Fruit fly (Drosophila melanogaster) whole organism, adult: ENCODE measurements around the gene CG3698.

Experiments used
- CG11617 ChIP-seq: fragments of 200-800 bp; sonication (Bioruptor generic); optimal IDR thresholded peaks from 2 replicates; lab custom pipeline; 2017; ENCODE audit warnings: mild to moderate bottlenecking, missing biosample characterization, missing genetic modification reagents, missing genetic modification characterization
- CG12768 ChIP-seq: fragments of 200-800 bp; sonication (Bioruptor generic); optimal IDR thresholded peaks from 2 replicates; lab custom pipeline; 2017; ENCODE audit warnings: missing biosample characterization, missing genetic modification characterization, mild to moderate bottlenecking, moderate library complexity, missing genetic modification reagents
- CG1620 ChIP-seq: fragments of 200-800 bp; sonication (Bioruptor generic); optimal IDR thresholded peaks from 2 replicates; lab custom pipeline; 2016; ENCODE audit warnings: missing biosample characterization, missing genetic modification characterization
- CG33017 ChIP-seq: fragments of 200-800 bp; sonication (Bioruptor generic); optimal IDR thresholded peaks from 2 replicates; lab custom pipeline; 2018; ENCODE audit warnings: missing biosample characterization, mild to moderate bottlenecking, missing genetic modification characterization, moderate library complexity
- CG5204 ChIP-seq: fragments of 200-800 bp; sonication (Bioruptor generic); optimal IDR thresholded peaks from 2 replicates; lab custom pipeline; 2016; ENCODE audit warnings: missing biosample characterization, missing genetic modification characterization
- CG7045 ChIP-seq: fragments of 200-800 bp; sonication (Bioruptor generic); optimal IDR thresholded peaks from 2 replicates; lab custom pipeline; 2017; ENCODE audit warnings: missing biosample characterization, mild to moderate bottlenecking, missing genetic modification characterization
- CG7101 ChIP-seq: fragments of 200-800 bp; sonication (Bioruptor generic); optimal IDR thresholded peaks from 2 replicates; lab custom pipeline; 2018; ENCODE audit warnings: missing biosample characterization, mild to moderate bottlenecking, missing genetic modification characterization, moderate library complexity
- Clk ChIP-seq: fragments of 200-800 bp; sonication (Bioruptor generic); optimal IDR thresholded peaks from 2 replicates; lab custom pipeline; 2017; ENCODE audit warnings: missing biosample characterization, missing genetic modification characterization
- Hr96 ChIP-seq: fragments of 200-800 bp; sonication (Bioruptor generic); optimal IDR thresholded peaks from 2 replicates; lab custom pipeline; 2016; ENCODE audit warnings: missing biosample characterization, missing genetic modification characterization
- Mnt ChIP-seq: fragments of 200-800 bp; sonication (Bioruptor generic); optimal IDR thresholded peaks from 2 replicates; lab custom pipeline; 2016; ENCODE audit warnings: missing biosample characterization, mild to moderate bottlenecking, missing genetic modification characterization
- bab1 ChIP-seq: fragments of 200-800 bp; sonication (Bioruptor generic); optimal IDR thresholded peaks from 3 replicates; lab custom pipeline; 2019; ENCODE audit warnings: missing biosample characterization, mild to moderate bottlenecking, missing genetic modification characterization, moderate library complexity
- cic ChIP-seq: fragments of 200-800 bp; sonication (Bioruptor generic); optimal IDR thresholded peaks from 2 replicates; lab custom pipeline; 2017; ENCODE audit warnings: missing biosample characterization, mild to moderate bottlenecking, missing genetic modification characterization, moderate library complexity
- kay ChIP-seq: fragments of 200-800 bp; sonication (Bioruptor generic); peaks from one replicate; lab custom pipeline; 2016; ENCODE audit warnings: missing biosample characterization, missing genetic modification characterization, borderline replicate concordance
- ovo ChIP-seq: fragments of 200-800 bp; sonication (Bioruptor generic); optimal IDR thresholded peaks from 2 replicates; lab custom pipeline; 2016; ENCODE audit warnings: missing biosample characterization, missing genetic modification characterization
- pad ChIP-seq: fragments of 200-800 bp; sonication (Bioruptor generic); optimal IDR thresholded peaks from 3 replicates; lab custom pipeline; 2017; ENCODE audit warnings: missing biosample characterization, missing genetic modification characterization, mild to moderate bottlenecking, moderate library complexity, missing genetic modification reagents
- tj ChIP-seq: fragments of 200-800 bp; sonication (Bioruptor generic); optimal IDR thresholded peaks from 3 replicates; lab custom pipeline; 2017; ENCODE audit warnings: missing biosample characterization, mild to moderate bottlenecking, missing genetic modification characterization, moderate library complexity
- toe ChIP-seq: fragments of 200-800 bp; sonication (Bioruptor generic); optimal IDR thresholded peaks from 2 replicates; lab custom pipeline; 2016; ENCODE audit warnings: missing biosample characterization, missing genetic modification characterization

Gene CG3698

DNA sequence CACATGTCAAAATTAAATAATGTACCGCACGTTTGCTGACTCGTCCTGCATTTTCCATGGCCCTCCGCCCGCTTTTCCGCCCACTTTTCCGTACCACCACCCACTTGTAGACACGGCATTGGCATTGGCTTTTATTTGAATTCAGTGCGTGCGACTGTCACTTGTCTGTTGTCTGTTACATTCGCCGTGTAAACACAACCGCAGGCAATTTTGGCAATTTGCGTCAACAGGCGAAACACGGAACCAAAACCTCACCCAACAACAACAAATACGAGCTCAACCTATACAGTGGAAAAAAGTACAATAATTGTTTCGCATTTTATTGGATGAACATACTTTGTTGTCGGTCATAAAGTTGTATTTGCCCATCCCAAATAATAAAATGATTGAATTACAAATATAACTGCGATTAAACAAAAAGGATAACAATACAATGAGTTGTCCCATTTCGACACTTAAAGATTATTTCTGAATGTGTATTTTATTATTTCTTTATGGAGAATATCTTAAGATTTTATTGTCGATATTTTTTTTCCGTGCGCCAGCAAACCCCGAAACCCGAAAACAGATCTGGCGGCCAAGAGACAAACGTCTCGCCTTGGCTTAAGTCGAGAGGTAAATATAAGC lies 50.8 kb downstream of the CG3698 start:
- no peak for TF ChIP-seq CG1620
- no peak for TF ChIP-seq pad (GFP tag; lab: Kevin White, UChicago)
- no peak for TF ChIP-seq tj (GFP tag; lab: Kevin White, UChicago)
- TF ChIP-seq CG5204 (GFP tag; lab: Kevin White, UChicago), result no peak
- TF ChIP-seq kay, result no peak
- no peak for TF ChIP-seq CG7045 (GFP tag; lab: Kevin White, UChicago)
- TF ChIP-seq Clk, result no peak
- no peak for TF ChIP-seq CG33017 (tag; lab: Kevin White, UChicago)
- TF ChIP-seq bab1 (GFP tag; lab: Kevin White, UChicago), result no peak
- no peak for TF ChIP-seq CG7101
- TF ChIP-seq toe (GFP tag; lab: Kevin White, UChicago), result no peak
- no peak for TF ChIP-seq Hr96 (GFP tag; lab: Kevin White, UChicago)
- TF ChIP-seq CG11617 (GFP tag; lab: Kevin White, UChicago), result no peak
- TF ChIP-seq Mnt (GFP tag; lab: Kevin White, UChicago), result no peak
- no peak for TF ChIP-seq cic
- no peak for TF ChIP-seq CG12768 (GFP tag; lab: Kevin White, UChicago)
- TF ChIP-seq ovo (GFP tag; lab: Kevin White, UChicago), result no peak
